Worm (Caenorhabditis elegans) whole organism, L4/young adult: ENCODE data around the gene C42C1.12.

Experiments
- W03F9.2 ChIP-seq: fragments of 150-350 bp; optimal IDR thresholded peaks from 2 replicates; lab custom pipeline; 2014; ENCODE audit warnings: missing biosample characterization, missing genetic modification characterization
- dao-5 ChIP-seq: sonication (generic microtip); optimal IDR thresholded peaks from 2 replicates; lab custom pipeline; 2016; ENCODE audit warnings: missing genotype, missing genetic modification characterization, moderate library complexity, missing compliant biosample characterization
- him-1 ChIP-seq: sonication (generic microtip); optimal IDR thresholded peaks from 2 replicates; lab custom pipeline; 2016; ENCODE audit warnings: missing genotype, missing genetic modification reagents, missing genetic modification characterization, missing compliant biosample characterization

DNA sequence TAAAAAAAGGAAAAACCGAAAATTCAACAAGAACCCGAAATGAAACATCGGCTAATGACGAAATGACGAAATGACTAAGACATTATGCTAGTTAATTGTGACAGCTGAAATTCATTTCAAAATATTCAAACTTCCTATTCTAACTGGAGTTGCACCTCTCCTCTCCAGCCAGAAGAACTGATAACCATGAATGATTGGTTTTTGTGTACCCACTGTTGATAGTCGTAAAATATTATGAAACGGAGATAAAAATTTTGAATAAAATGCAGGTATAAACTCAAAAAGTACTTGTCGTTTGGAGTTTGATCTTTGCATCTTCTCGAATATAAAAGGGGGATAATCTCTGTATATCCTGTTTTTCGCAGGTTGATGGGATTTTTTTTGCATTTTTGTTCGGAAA is 20.9 kb upstream of the C42C1.12 start:
- TF ChIP-seq him-1 (tag; lab: Kevin White, UChicago): no peak
- no peak for TF ChIP-seq W03F9.2 (tag; lab: Kevin White, UChicago)
- TF ChIP-seq dao-5 (tag; lab: Kevin White, UChicago): no peak
